Worm (Caenorhabditis elegans): ENCODE measurements around the gene F35C5.1.

DNA sequence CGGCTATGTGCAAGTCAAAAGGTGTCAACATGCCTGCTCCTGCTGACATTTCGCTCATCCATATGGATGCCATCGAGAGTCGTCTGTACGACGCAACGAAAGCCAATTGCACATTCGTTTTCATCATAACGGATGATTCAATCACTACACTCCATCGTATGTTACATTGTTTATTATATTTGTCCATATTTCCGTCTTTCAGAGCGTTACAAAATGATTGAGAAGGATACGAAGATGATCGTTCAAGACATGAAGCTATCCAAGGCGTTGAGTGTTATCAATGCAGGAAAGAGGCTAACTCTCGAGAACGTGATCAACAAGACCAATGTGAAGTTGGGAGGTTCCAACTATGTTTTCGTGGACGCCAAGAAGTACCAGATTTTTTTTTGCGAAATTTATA lies 40.9 kb downstream of the F35C5.1 start:
- TF ChIP-seq ceh-16 (tag; optimal IDR thresholded peaks at IDR 0.05) = no peak
- TF ChIP-seq lin-11 (tag; optimal IDR thresholded peaks at IDR 0.05) = no peak
- no peak for TF ChIP-seq sem-4 (tag; optimal IDR thresholded peaks at IDR 0.05)
- no peak for TF ChIP-seq skn-1 (tag; optimal IDR thresholded peaks at IDR 0.05)
- TF ChIP-seq snpc-4 (tag; optimal IDR thresholded peaks at IDR 0.05) = no peak
- TF ChIP-seq nhr-237 (tag; optimal IDR thresholded peaks at IDR 0.05) = no peak
- no peak for TF ChIP-seq ztf-4 (tag; optimal IDR thresholded peaks at IDR 0.05)
- TF ChIP-seq nhr-6 (tag; optimal IDR thresholded peaks at IDR 0.05) = no peak

All from whole organism, L2 larva.